Worm (Caenorhabditis elegans): Measurements from ENCODE around the gene C05D12.2.

The C05D12.2 gene

DNA sequence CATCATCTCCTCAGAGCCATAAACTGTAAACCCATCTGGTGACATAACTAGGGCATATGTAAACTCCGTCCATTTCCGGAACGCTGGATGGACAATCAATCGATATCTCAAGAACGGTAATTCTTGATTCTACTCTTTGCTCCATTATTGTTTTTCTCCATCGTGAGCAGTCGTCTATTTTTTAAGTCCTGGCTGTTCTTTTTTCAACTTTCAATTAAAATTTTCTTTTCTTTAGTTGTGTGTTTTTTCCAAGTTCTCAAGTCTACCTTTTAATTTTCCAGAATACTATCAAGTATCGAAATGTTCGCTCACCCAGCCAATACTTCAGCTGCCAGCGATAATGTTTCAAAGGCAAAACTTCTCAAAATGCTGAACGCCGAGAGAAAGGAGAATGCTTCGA, 15.8 kb downstream of the C05D12.2 start, which contains the start of gene C05D12.5:
Gene C05D12.5 (plus strand): TSS at position 301 of the 400 bp plus-strand sequence.
- TF ChIP-seq nhr-11 (tag; optimal IDR thresholded peaks at IDR 0.05) (no peak), unc-86 (tag; optimal IDR thresholded peaks at IDR 0.05) (no peak), mep-1 (tag; optimal IDR thresholded peaks at IDR 0.05) (no peak)

DNA sequence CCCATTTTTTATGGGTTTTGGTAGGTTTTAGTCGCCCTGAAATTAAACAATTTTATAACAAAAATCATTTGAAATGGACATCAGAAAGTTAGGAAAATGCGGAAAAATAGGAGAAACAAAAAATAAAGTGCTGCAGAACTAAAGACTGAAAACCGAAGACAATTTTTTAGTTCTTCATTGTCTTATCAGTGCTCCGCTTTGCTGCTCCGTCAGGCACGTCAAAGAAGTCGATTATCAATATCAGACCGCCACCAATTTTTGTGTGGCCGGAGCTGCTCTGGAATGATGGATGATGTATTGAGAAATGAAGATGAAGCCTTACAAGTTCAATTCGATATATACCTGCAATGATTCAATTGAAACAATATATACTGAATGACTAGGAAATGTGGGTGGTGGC, 20.3 kb downstream of the C05D12.2 start, which contains the start of gene vha-6:
Gene vha-6 (minus strand): TSS at position 36 of the 400 bp plus-strand sequence.
- no peak for TF ChIP-seq lir-3 (tag; optimal IDR thresholded peaks at IDR 0.05; ENCODE audit: poor library complexity)
- peak in 1 of 2 experiments; percentile 12 for TF ChIP-seq lin-35 (GFP tag; optimal IDR thresholded peaks at IDR 0.05)
- no peak for TF ChIP-seq lin-15B (tag; optimal IDR thresholded peaks at IDR 0.05)
- no peak for TF ChIP-seq nhr-47 (tag; optimal IDR thresholded peaks at IDR 0.05)
- TF ChIP-seq rnt-1 (tag; optimal IDR thresholded peaks at IDR 0.05) = no peak
- no peak for TF ChIP-seq unc-30 (tag; optimal IDR thresholded peaks at IDR 0.05)
- no peak for TF ChIP-seq pag-3 (tag; optimal IDR thresholded peaks at IDR 0.05; ENCODE audit: borderline replicate concordance, insufficient read depth)

DNA sequence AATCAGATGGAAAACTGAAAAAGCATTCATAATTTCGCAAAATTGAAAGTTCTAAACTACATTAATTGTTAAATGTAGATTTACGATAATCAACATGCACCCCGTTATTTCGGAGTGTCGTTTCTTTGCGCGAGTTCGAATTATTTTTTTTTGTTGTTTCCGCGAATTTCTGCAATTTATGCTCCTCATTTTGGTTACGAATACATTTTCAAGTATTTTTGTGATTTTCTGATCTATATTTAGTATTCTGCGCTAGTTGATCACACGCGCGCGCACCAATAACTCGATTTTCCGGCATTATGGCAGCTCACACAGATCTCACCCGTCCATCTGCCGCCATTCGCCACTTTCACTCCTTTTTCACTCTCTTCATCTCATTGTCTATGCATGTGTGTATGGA, 22.2 kb downstream of the C05D12.2 start, which contains the start of gene VW02B12L.2:
Gene VW02B12L.2 (minus strand): TSS at position 65 of the 400 bp plus-strand sequence.
- no peak for TF ChIP-seq mef-2 (tag; optimal IDR thresholded peaks at IDR 0.05)
- peak; percentile 7 for TF ChIP-seq snpc-4 (tag; optimal IDR thresholded peaks at IDR 0.05)
- TF ChIP-seq ama-1 (optimal IDR thresholded peaks at IDR 0.05) = no peak
- no peak for TF ChIP-seq mdl-1 (tag; optimal IDR thresholded peaks at IDR 0.05)
- no peak for TF ChIP-seq nhr-11 (tag; optimal IDR thresholded peaks at IDR 0.05)
- no peak for TF ChIP-seq nhr-28 (tag; optimal IDR thresholded peaks at IDR 0.05)
- no peak for TF ChIP-seq tlp-1 (tag; optimal IDR thresholded peaks at IDR 0.05)
- TF ChIP-seq hlh-4 (tag; optimal IDR thresholded peaks at IDR 0.05) = no peak
- peak; percentile 18 for TF ChIP-seq dsc-1 (tag; optimal IDR thresholded peaks at IDR 0.05)
- TF ChIP-seq irx-1 (tag; optimal IDR thresholded peaks at IDR 0.05) = no peak
- no peak for TF ChIP-seq nhr-12 (tag; optimal IDR thresholded peaks at IDR 0.05)
- no peak for TF ChIP-seq zag-1 (tag; optimal IDR thresholded peaks at IDR 0.05)
- TF ChIP-seq ceh-82 (tag; optimal IDR thresholded peaks at IDR 0.05) = peak in 2 of 3 experiments; percentile 4 to 48
- no peak for TF ChIP-seq ztf-4 (tag; optimal IDR thresholded peaks at IDR 0.05)
- peak; percentile 43 to 91 for TF ChIP-seq efl-1 (optimal IDR thresholded peaks at IDR 0.05)
- TF ChIP-seq efl-1 (GFP tag; optimal IDR thresholded peaks at IDR 0.05 in 1 of 2) = peak; percentile 90 to 99
- TF ChIP-seq ceh-63 (GFP tag; optimal IDR thresholded peaks at IDR 0.05) = no peak
- peak; percentile 4 for TF ChIP-seq fkh-8 (tag; optimal IDR thresholded peaks at IDR 0.05)
- TF ChIP-seq swsn-7 (tag; optimal IDR thresholded peaks at IDR 0.05) = peak; percentile 28
- TF ChIP-seq hpl-2 (GFP tag; optimal IDR thresholded peaks at IDR 0.05) = no peak
- no peak for TF ChIP-seq F16B12.6 (tag; optimal IDR thresholded peaks at IDR 0.05)
- TF ChIP-seq blmp-1 (tag; optimal IDR thresholded peaks at IDR 0.05) = peak; percentile 71
- no peak for TF ChIP-seq sup-37 (GFP tag; optimal IDR thresholded peaks at IDR 0.05)
- no peak for TF ChIP-seq nhr-85 (tag)
- no peak for TF ChIP-seq nhr-76 (tag; optimal IDR thresholded peaks at IDR 0.05)
- no peak for TF ChIP-seq C34B4.2 (tag; optimal IDR thresholded peaks at IDR 0.05)
- TF ChIP-seq nhr-77 (tag; optimal IDR thresholded peaks at IDR 0.05) = peak; percentile 23
- no peak for TF ChIP-seq fos-1 (tag; optimal IDR thresholded peaks at IDR 0.05)
- TF ChIP-seq lin-35 (GFP tag; optimal IDR thresholded peaks at IDR 0.05) = peak; percentile 89 to 96
- peak; percentile 45 for TF ChIP-seq lin-15B (tag; optimal IDR thresholded peaks at IDR 0.05)
- TF ChIP-seq lin-14 (GFP tag; optimal IDR thresholded peaks at IDR 0.05) = peak; percentile 61
- TF ChIP-seq nhr-237 (tag; optimal IDR thresholded peaks at IDR 0.05) = no peak
- no peak for TF ChIP-seq unc-86 (tag; optimal IDR thresholded peaks at IDR 0.05)
- no peak for TF ChIP-seq sox-4 (tag; optimal IDR thresholded peaks at IDR 0.05)
- TF ChIP-seq jun-1 (tag; optimal IDR thresholded peaks at IDR 0.05) = no peak
- TF ChIP-seq rnt-1 (tag; optimal IDR thresholded peaks at IDR 0.05) = peak; percentile 38
- no peak for TF ChIP-seq nhr-19 (GFP tag; conservative IDR thresholded peaks at IDR 0.05)
- peak; percentile 59 for TF ChIP-seq nhr-71 (tag; optimal IDR thresholded peaks at IDR 0.05)
- no peak for TF ChIP-seq ceh-88 (GFP tag; IDR thresholded peaks at IDR 0.05)
- peak; percentile 74 for TF ChIP-seq vab-15 (tag; optimal IDR thresholded peaks at IDR 0.05)
- TF ChIP-seq elt-2 (tag; optimal IDR thresholded peaks at IDR 0.05) = no peak
- TF ChIP-seq xbp-1 (tag; optimal IDR thresholded peaks at IDR 0.05) = peak; percentile 25
- no peak for TF ChIP-seq mep-1 (tag; optimal IDR thresholded peaks at IDR 0.05)
- no peak for TF ChIP-seq C04F5.9 (tag; optimal IDR thresholded peaks at IDR 0.05)
- TF ChIP-seq nhr-47 (tag; optimal IDR thresholded peaks at IDR 0.05) = no peak
- TF ChIP-seq aha-1 (tag; optimal IDR thresholded peaks at IDR 0.05) = no peak
- TF ChIP-seq ces-1 (GFP tag; optimal IDR thresholded peaks at IDR 0.05) = no peak

Data from whole organism, L1 larva.